Fruit fly (Drosophila melanogaster): Measurements from ENCODE around the gene CG7523.
A peak's percentile ranks its signal among the peaks of the same experiment; 100 is the strongest.

CG7523 gene

DNA sequence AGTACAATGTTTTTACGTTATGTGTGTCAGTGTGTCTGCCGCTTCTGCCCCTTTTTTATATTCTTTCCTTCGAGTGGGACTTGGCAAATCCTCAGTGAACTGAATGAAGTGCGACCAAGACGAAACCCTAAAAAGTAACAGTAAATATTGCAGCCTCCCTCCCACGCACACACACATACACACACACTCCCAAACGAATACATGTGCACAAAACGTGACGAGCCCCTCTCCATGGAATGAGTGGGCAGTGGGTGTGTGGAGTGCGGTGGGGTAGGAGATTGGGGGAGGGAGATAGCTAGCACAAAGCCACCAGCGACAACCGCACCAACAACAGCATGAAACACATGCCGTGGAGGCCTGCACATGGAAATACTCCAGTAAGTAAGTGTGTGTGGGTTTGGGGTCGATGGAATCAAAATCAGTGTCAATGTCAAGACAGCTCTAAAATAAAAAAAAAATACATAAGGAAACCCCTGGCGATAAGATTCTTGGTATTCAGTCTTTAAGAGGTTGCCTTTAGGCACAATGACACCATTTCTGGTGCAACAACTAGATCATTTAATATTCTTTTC lies 44.2 kb upstream of the CG7523 start (continued):
- TF ChIP-seq twi (tag; optimal IDR thresholded peaks at IDR 0.05), result peak; percentile 80
- no peak for TF ChIP-seq CG17829 (tag; optimal IDR thresholded peaks at IDR 0.05)
- peak; percentile 21 for TF ChIP-seq CG12769 (tag; optimal IDR thresholded peaks at IDR 0.05)
- TF ChIP-seq Fer1 (GFP tag; optimal IDR thresholded peaks at IDR 0.05), result no peak
- no peak for TF ChIP-seq crc (GFP tag; optimal IDR thresholded peaks at IDR 0.05)
- TF ChIP-seq grn (GFP tag; optimal IDR thresholded peaks at IDR 0.05), result peak; percentile 14
- TF ChIP-seq amos (GFP tag; IDR thresholded peaks at IDR 0.05; ENCODE audit: partially characterized antibody), result no peak
- TF ChIP-seq cwo (GFP tag; optimal IDR thresholded peaks at IDR 0.05), result peak; percentile 98

DNA sequence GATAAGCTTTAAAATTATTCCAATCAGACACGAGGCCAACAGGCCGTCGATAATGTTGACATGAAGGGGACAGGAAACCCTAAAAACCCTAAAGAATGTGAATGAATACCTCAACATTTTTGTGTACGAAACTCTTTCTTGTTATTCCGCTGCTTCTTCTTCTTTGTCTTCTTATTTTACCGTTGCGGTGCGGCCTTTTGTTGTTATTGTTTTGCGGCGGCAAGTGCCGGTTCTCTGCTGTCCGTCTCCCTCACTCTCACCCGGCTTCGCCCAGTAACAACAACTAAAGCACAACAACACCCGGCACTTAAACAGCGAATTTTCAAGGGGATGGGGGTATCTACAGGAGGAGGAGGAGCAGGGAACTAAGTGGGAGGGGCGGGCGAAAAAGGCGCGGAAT lies 43.7 kb upstream of the CG7523 start:
- no peak for TF ChIP-seq Hey (tag; optimal IDR thresholded peaks at IDR 0.05)
- no peak for TF ChIP-seq MTF-1 (GFP tag; optimal IDR thresholded peaks at IDR 0.05; ENCODE audit: borderline replicate concordance)
- peak in 1 of 2 experiments; percentile 18 for TF ChIP-seq insv (GFP tag; optimal IDR thresholded peaks at IDR 0.05)
- no peak for TF ChIP-seq eve (GFP tag; optimal IDR thresholded peaks at IDR 0.05)
- TF ChIP-seq CG17385 (GFP tag; optimal IDR thresholded peaks at IDR 0.05), result peak; percentile 72
- peak; percentile 45; the same call in 1 of the 3 replicates for TF ChIP-seq CG6791 (GFP tag; IDR thresholded peaks at IDR 0.05; ENCODE audit: partially characterized antibody)
- TF ChIP-seq fd3F (GFP tag; optimal IDR thresholded peaks at IDR 0.05), result no peak
- TF ChIP-seq ap (GFP tag; IDR thresholded peaks at IDR 0.05), result no peak
- no peak for TF ChIP-seq hkb (optimal IDR thresholded peaks at IDR 0.05)
- no peak for TF ChIP-seq hkb (GFP tag; IDR thresholded peaks at IDR 0.05)
- no peak for TF ChIP-seq H2.0 (GFP tag; IDR thresholded peaks at IDR 0.05)
- TF ChIP-seq CkIIα-i1 (GFP tag; IDR thresholded peaks at IDR 0.05), result no peak
- TF ChIP-seq Lim3 (GFP tag; IDR thresholded peaks at IDR 0.05), result no peak
- TF ChIP-seq nau (GFP tag; optimal IDR thresholded peaks at IDR 0.05), result no peak
- TF ChIP-seq CG34422 (GFP tag; IDR thresholded peaks at IDR 0.05), result peak; percentile 11; the same call in 1 of the 3 replicates
- peak; percentile 65 for TF ChIP-seq sd (tag; optimal IDR thresholded peaks at IDR 0.05)
- TF ChIP-seq kni (GFP tag; optimal IDR thresholded peaks at IDR 0.05), result peak; percentile 65
- no peak for TF ChIP-seq CG4854 (GFP tag; optimal IDR thresholded peaks at IDR 0.05)
- peak; percentile 32 for TF ChIP-seq CG1832 (GFP tag; optimal IDR thresholded peaks at IDR 0.05)
- TF ChIP-seq CG4360 (GFP tag; IDR thresholded peaks at IDR 0.05), result peak; percentile 64; the same call in 1 of the 2 replicates

DNA sequence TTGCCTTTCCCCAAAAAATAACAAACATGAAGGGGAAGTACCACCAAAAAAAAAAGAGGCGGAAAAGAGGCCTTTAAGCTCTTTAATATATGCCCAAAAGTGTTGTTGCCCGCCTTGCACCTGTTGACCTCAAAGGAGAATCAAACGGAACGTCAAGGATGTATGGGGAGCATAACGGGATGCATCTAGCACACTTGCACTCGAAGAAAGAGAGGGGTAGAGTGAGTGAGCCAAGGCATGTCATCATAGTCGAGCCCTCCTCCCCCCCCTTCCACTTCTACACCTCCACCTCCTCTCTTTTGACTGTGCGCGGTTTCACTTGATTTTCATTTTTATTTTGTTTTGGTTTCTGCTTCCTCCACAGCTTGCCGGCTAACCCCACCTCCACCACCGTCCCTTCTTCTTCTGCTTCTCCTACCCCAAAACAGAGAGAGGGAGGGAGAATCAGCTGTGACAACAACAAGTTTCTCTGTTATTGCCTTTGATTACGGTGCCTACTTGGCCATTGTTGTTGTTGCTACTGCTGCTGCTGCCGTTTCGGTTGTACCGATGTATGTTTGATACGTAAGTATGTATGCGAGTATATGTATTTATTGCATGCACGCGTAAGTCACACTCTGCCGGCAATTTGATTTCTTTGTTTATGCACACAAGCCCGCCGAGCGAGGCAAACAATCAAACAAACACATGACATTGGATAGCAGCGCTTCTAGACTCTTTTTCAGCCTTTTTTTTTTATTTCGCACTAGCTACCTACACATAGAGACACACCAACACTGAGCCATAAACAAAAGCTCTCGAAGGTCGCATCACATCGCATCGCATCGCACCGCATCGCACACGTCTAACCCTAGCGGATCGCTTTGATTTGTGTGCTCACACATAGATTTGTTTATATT lies 42.2 kb upstream of the CG7523 start:
- TF ChIP-seq sim (GFP tag; IDR thresholded peaks at IDR 0.05) (peak; percentile 13; the same call in 1 of the 2 replicates), CG32767 (GFP tag; IDR thresholded peaks at IDR 0.05) (0 out of 2 replicates have a peak, but pooled peaks have one; percentile 7), chinmo (GFP tag; IDR thresholded peaks at IDR 0.05; ENCODE audit: partially characterized antibody) (peak; percentile 74; the same call in 2 of the 4 replicates), Xbp1 (GFP tag; optimal IDR thresholded peaks at IDR 0.05) (no peak), psq (GFP tag; optimal IDR thresholded peaks at IDR 0.05) (peak; percentile 75), Vsx1 (GFP tag; optimal IDR thresholded peaks at IDR 0.05) (peak; percentile 30), CG2199 (GFP tag; IDR thresholded peaks at IDR 0.05) (0 out of 3 replicates have a peak, but pooled peaks have one; percentile 12), Kr (GFP tag; optimal IDR thresholded peaks at IDR 0.05) (peak; percentile 52), corto (GFP tag; optimal IDR thresholded peaks at IDR 0.05) (peak; percentile 42), sqz (GFP tag; optimal IDR thresholded peaks at IDR 0.05) (peak; percentile 34), Trl (optimal IDR thresholded peaks at IDR 0.05) (peak in 1 of 2 experiments; percentile 8), Trl (GFP tag; optimal IDR thresholded peaks at IDR 0.05) (no peak), pros (GFP tag; optimal IDR thresholded peaks at IDR 0.05) (peak; percentile 83), Opbp (GFP tag; IDR thresholded peaks at IDR 0.05; ENCODE audit: partially characterized antibody) (0 out of 3 replicates have a peak, but pooled peaks have one; percentile 18), nom (GFP tag; optimal IDR thresholded peaks at IDR 0.05) (peak; percentile 48), CG34422 (GFP tag; IDR thresholded peaks at IDR 0.05) (peak; percentile 56; the same call in 2 of the 3 replicates), YL-1 (GFP tag; optimal IDR thresholded peaks at IDR 0.05) (peak; percentile 9), odd (GFP tag; optimal IDR thresholded peaks at IDR 0.05) (peak; percentile 53), Hsf (GFP tag; optimal IDR thresholded peaks at IDR 0.05) (no peak)
